Worm (Caenorhabditis elegans): ENCODE data around the gene C16C8.21.
A peak's percentile ranks its signal among the peaks of the same experiment; 100 is the strongest.

DNA sequence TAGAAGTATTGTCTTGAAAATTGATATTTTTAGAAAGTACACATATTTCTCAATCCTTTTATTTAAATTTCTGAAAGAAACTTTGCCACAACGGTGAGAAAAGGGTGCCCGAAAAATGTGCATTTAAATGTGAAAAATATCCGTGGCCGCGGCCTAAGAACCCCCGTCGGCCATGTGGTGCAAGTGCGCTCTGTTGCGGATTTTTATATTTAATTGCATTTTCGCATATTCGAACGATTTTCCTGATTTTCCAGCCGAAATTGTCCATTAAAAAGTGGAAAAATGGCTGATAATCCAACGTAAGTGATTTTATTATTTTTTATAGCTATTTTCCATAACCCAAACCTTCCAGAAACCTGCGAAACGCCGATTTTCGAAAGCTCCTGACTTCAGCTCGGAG, 34.2 kb downstream of the C16C8.21 start, which contains the start of gene smu-2:
- TF ChIP-seq ces-1 (GFP tag; optimal IDR thresholded peaks at IDR 0.05) (peak; percentile 70), lin-13 (GFP tag; optimal IDR thresholded peaks at IDR 0.05) (peak; percentile 28), lin-39 (tag; optimal IDR thresholded peaks at IDR 0.05) (peak; percentile 1), unc-86 (tag; optimal IDR thresholded peaks at IDR 0.05) (peak; percentile 49), fkh-10 (GFP tag; optimal IDR thresholded peaks at IDR 0.05) (peak; percentile 44), unc-98 (GFP tag; IDR thresholded peaks at IDR 0.05) (peak; percentile 68), dsc-1 (tag; optimal IDR thresholded peaks at IDR 0.05) (no peak), Y116A8C.19 (tag; optimal IDR thresholded peaks at IDR 0.05; ENCODE audit: borderline replicate concordance) (no peak), fos-1 (tag; optimal IDR thresholded peaks at IDR 0.05) (no peak), grh-1 (GFP tag; IDR thresholded peaks at IDR 0.05) (no peak), ceh-82 (tag; optimal IDR thresholded peaks at IDR 0.05) (peak; percentile 24 to 81 (median 55))
